Worm (Caenorhabditis elegans) whole organism, L2 larva: ENCODE data around the gene R01E6.5.

ENCODE experiments used
- C34F6.9 ChIP-seq: fragments of 150-350 bp; optimal IDR thresholded peaks from 2 replicates; lab custom pipeline; 2014; ENCODE audit warnings: missing biosample characterization, missing genetic modification characterization
- F13H6.1 ChIP-seq: sonication (generic microtip); optimal IDR thresholded peaks from 2 replicates; lab custom pipeline; 2016; ENCODE audit warnings: missing genetic modification characterization, missing compliant biosample characterization
- R02D3.7 ChIP-seq: fragments of 150-350 bp; optimal IDR thresholded peaks from 2 replicates; lab custom pipeline; 2014; ENCODE audit warnings: missing biosample characterization, missing genetic modification characterization
- Y55F3AM.14 ChIP-seq: fragments of 200-800 bp; sonication (Bioruptor generic); optimal IDR thresholded peaks from 2 replicates; lab custom pipeline; 2018; ENCODE audit warnings: mild to moderate bottlenecking, missing genetic modification characterization, missing compliant biosample characterization
- alr-1 ChIP-seq: fragments of 150-350 bp; optimal IDR thresholded peaks from 2 replicates; lab custom pipeline; 2014; ENCODE audit warnings: missing biosample characterization, missing genetic modification characterization
- aly-2 ChIP-seq: fragments of 150-350 bp; optimal IDR thresholded peaks from 2 replicates; lab custom pipeline; 2014; ENCODE audit warnings: missing biosample characterization, missing genetic modification characterization
- ama-1 ChIP-seq: fragments of 150-350 bp; optimal IDR thresholded peaks from 2 replicates; lab custom pipeline; 2018; ENCODE audit warnings: inconsistent platforms
- blmp-1 ChIP-seq: sonication (generic microtip); optimal IDR thresholded peaks from 2 replicates; lab custom pipeline; 2017; ENCODE audit warnings: missing genetic modification characterization, mild to moderate bottlenecking, missing compliant biosample characterization, antibody characterized with exemption, moderate library complexity; ENCODE audit not compliant: insufficient read depth
- ceh-16 ChIP-seq: fragments of 150-350 bp; optimal IDR thresholded peaks from 2 replicates; lab custom pipeline; 2014; ENCODE audit warnings: missing biosample characterization, missing genetic modification characterization
- ceh-82 ChIP-seq: fragments of 150-350 bp; optimal IDR thresholded peaks from 2 replicates; lab custom pipeline; 2014; ENCODE audit warnings: missing biosample characterization, missing genetic modification characterization
- dmd-4 ChIP-seq: sonication (generic microtip); optimal IDR thresholded peaks from 2 replicates; lab custom pipeline; 2017; ENCODE audit warnings: missing biosample characterization, missing genetic modification characterization
- elt-1 ChIP-seq: fragments of 150-350 bp; optimal IDR thresholded peaks from 2 replicates; lab custom pipeline; 2014; ENCODE audit warnings: missing biosample characterization, missing genetic modification characterization
- elt-3 ChIP-seq: sonication (generic microtip); optimal IDR thresholded peaks from 2 replicates; lab custom pipeline; 2017; ENCODE audit warnings: missing biosample characterization, missing genetic modification characterization
- fos-1 ChIP-seq: fragments of 150-350 bp; optimal IDR thresholded peaks from 2 replicates; lab custom pipeline; 2014; ENCODE audit warnings: missing biosample characterization, missing genetic modification characterization
- gmeb-1 ChIP-seq: fragments of 150-350 bp; optimal IDR thresholded peaks from 2 replicates; lab custom pipeline; 2014; ENCODE audit warnings: missing biosample characterization, missing genetic modification characterization
- lin-13 ChIP-seq: fragments of 150-350 bp; optimal IDR thresholded peaks from 2 replicates; lab custom pipeline; 2014; ENCODE audit warnings: missing biosample characterization, missing genetic modification reagents, missing genetic modification characterization
- lin-39 ChIP-seq: fragments of 150-350 bp; optimal IDR thresholded peaks from 2 replicates; lab custom pipeline; 2014; ENCODE audit warnings: missing biosample characterization, missing genetic modification reagents, missing genetic modification characterization
- lsy-2 ChIP-seq, 2 experiments: fragments of 150-350 bp in 1 of 2; sonication (generic microtip) in 1 of 2; optimal IDR thresholded peaks; 2 replicates each; lab custom pipeline; 2014 to 2017; ENCODE audit warnings: missing biosample characterization in 2 of 2, missing genetic modification characterization in 2 of 2
- mab-5 ChIP-seq: fragments of 150-350 bp; optimal IDR thresholded peaks from 2 replicates; lab custom pipeline; 2014; ENCODE audit warnings: missing biosample characterization, missing genetic modification characterization
- mbf-1 ChIP-seq: sonication (generic microtip); optimal IDR thresholded peaks from 2 replicates; lab custom pipeline; 2017; ENCODE audit warnings: missing biosample characterization, missing genetic modification characterization
- mdl-1 ChIP-seq, 2 experiments: fragments of 150-350 bp in 1 of 2; sonication (generic microtip) in 1 of 2; optimal IDR thresholded peaks; 2 replicates each; lab custom pipeline; 2017; ENCODE audit warnings: missing biosample characterization in 2 of 2, missing genetic modification characterization in 2 of 2
- nhr-10 ChIP-seq: sonication (generic microtip); optimal IDR thresholded peaks from 2 replicates; lab custom pipeline; 2017; ENCODE audit warnings: missing biosample characterization, missing genetic modification characterization
- nhr-11 ChIP-seq: fragments of 150-350 bp; optimal IDR thresholded peaks from 2 replicates; lab custom pipeline; 2014; ENCODE audit warnings: missing biosample characterization, missing genetic modification characterization
- nhr-12 ChIP-seq: fragments of 150-350 bp; optimal IDR thresholded peaks from 2 replicates; lab custom pipeline; 2014; ENCODE audit warnings: missing biosample characterization, missing genetic modification characterization
- nhr-129 ChIP-seq: fragments of 150-350 bp; optimal IDR thresholded peaks from 2 replicates; lab custom pipeline; 2014; ENCODE audit warnings: missing biosample characterization, missing genetic modification characterization
- nhr-21 ChIP-seq: fragments of 150-350 bp; optimal IDR thresholded peaks from 2 replicates; lab custom pipeline; 2014; ENCODE audit warnings: missing biosample characterization, missing genetic modification characterization
- nhr-23 ChIP-seq: fragments of 150-350 bp; optimal IDR thresholded peaks from 2 replicates; lab custom pipeline; 2014; ENCODE audit warnings: missing biosample characterization, missing genetic modification reagents, missing genetic modification characterization
- nhr-237 ChIP-seq: fragments of 150-350 bp; optimal IDR thresholded peaks from 2 replicates; lab custom pipeline; 2014; ENCODE audit warnings: missing biosample characterization, missing genetic modification characterization
- nhr-6 ChIP-seq: fragments of 150-350 bp; optimal IDR thresholded peaks from 2 replicates; lab custom pipeline; 2014; ENCODE audit warnings: missing biosample characterization, missing genetic modification characterization
- nhr-77 ChIP-seq: fragments of 150-350 bp; optimal IDR thresholded peaks from 2 replicates; lab custom pipeline; 2014; ENCODE audit warnings: missing biosample characterization, missing genetic modification characterization
- peb-1 ChIP-seq: fragments of 150-350 bp; optimal IDR thresholded peaks from 2 replicates; lab custom pipeline; 2014; ENCODE audit warnings: missing biosample characterization, missing genetic modification characterization
- sem-4 ChIP-seq: fragments of 150-350 bp; optimal IDR thresholded peaks from 2 replicates; lab custom pipeline; 2014; ENCODE audit warnings: missing biosample characterization, missing genetic modification reagents, missing genetic modification characterization
- skn-1 ChIP-seq: sonication (generic microtip); optimal IDR thresholded peaks from 2 replicates; lab custom pipeline; 2017; ENCODE audit warnings: missing biosample characterization, missing genetic modification characterization
- sma-3 ChIP-seq: sonication (generic microtip); optimal IDR thresholded peaks from 2 replicates; lab custom pipeline; 2016; ENCODE audit warnings: missing genetic modification reagents, missing genetic modification characterization, missing compliant biosample characterization
- sma-9 ChIP-seq, 2 experiments: fragments of 150-350 bp in 1 of 2; sonication (generic microtip) in 1 of 2; optimal IDR thresholded peaks; 2 replicates each; lab custom pipeline; 2014 to 2016; ENCODE audit warnings: missing genetic modification characterization in 2 of 2, mild to moderate bottlenecking in 1 of 2, missing biosample characterization in 1 of 2, missing compliant biosample characterization in 1 of 2, missing genetic modification reagents in 1 of 2, moderate library complexity in 1 of 2
- snpc-4 ChIP-seq: fragments of 150-350 bp; optimal IDR thresholded peaks from 2 replicates; lab custom pipeline; 2014; ENCODE audit warnings: missing biosample characterization, missing genetic modification characterization
- unc-39 ChIP-seq: fragments of 150-350 bp; optimal IDR thresholded peaks from 2 replicates; lab custom pipeline; 2014; ENCODE audit warnings: missing biosample characterization, missing genetic modification characterization
- unc-55 ChIP-seq: fragments of 150-350 bp; sonication (generic microtip); optimal IDR thresholded peaks from 3 replicates; lab custom pipeline; 2014; ENCODE audit warnings: missing biosample characterization, missing genetic modification reagents, missing genetic modification characterization
- unc-62 ChIP-seq: fragments of 150-350 bp; optimal IDR thresholded peaks from 2 replicates; lab custom pipeline; 2014; ENCODE audit warnings: missing biosample characterization, missing genetic modification reagents, missing genetic modification characterization
- ztf-1 ChIP-seq: fragments of 200-800 bp; sonication (Bioruptor generic); conservative IDR thresholded peaks from 2 replicates; pipeline ENCODE4 v1.3.6; 2022; ENCODE audit warnings: missing genetic modification characterization, missing compliant biosample characterization
- ztf-11 ChIP-seq: sonication (generic microtip); optimal IDR thresholded peaks from 2 replicates; lab custom pipeline; 2017; ENCODE audit warnings: missing biosample characterization, missing genetic modification characterization

The R01E6.5 gene

ce11 chrX:13558667-13559066 lies 21.8 kb downstream of the R01E6.5 start:
- TF ChIP-seq fos-1 (tag; lab: Kevin White, UChicago) (no peak), unc-62 (GFP tag; lab: Kevin White, UChicago) (no peak), sma-9 (GFP tag; optimal IDR thresholded peaks at IDR 0.05; lab: Kevin White, UChicago) (peak; percentile 39), sma-9 (tag; optimal IDR thresholded peaks at IDR 0.05; lab: Kevin White, UChicago) (no peak), F13H6.1 (tag; lab: Kevin White, UChicago) (peak; percentile 77), sma-3 (GFP tag; lab: Kevin White, UChicago) (no peak), unc-55 (GFP tag; lab: Kevin White, UChicago) (no peak), mdl-1 (tag; optimal IDR thresholded peaks at IDR 0.05; lab: Kevin White, UChicago) (no peak), ceh-16 (no peak), lin-39 (tag; lab: Kevin White, UChicago) (no peak), nhr-10 (tag; lab: Kevin White, UChicago) (no peak), aly-2 (tag; lab: Kevin White, UChicago) (no peak), dmd-4 (tag; lab: Kevin White, UChicago) (no peak), gmeb-1 (tag; lab: Kevin White, UChicago) (no peak)

ce11 chrX:13561954-13562353 lies 25.1 kb downstream of the R01E6.5 start:
- TF ChIP-seq nhr-23 (tag; lab: Kevin White, UChicago) (no peak), ama-1 (no peak), Y55F3AM.14 (GFP tag; lab: Kevin White, UChicago) (no peak), lsy-2 (tag; optimal IDR thresholded peaks at IDR 0.05; lab: Kevin White, UChicago) (peak in 1 of 2 experiments; percentile 15), sma-9 (GFP tag; optimal IDR thresholded peaks at IDR 0.05; lab: Kevin White, UChicago) (peak; percentile 72), sma-9 (tag; optimal IDR thresholded peaks at IDR 0.05; lab: Kevin White, UChicago) (no peak), elt-3 (tag; lab: Kevin White, UChicago) (no peak), peb-1 (no peak), F13H6.1 (tag; lab: Kevin White, UChicago) (peak; percentile 65), C34F6.9 (tag; lab: Kevin White, UChicago) (peak; percentile 18), mab-5 (tag; lab: Kevin White, UChicago) (peak; percentile 28)

ce11 chrX:13566436-13566835 lies 29.6 kb downstream of the R01E6.5 start, which contains the start of gene R01E6.2:
R01E6.2 (minus strand) TSS chrX:13566536.
- TF ChIP-seq nhr-6 (tag; lab: Kevin White, UChicago), result no peak
- no peak for TF ChIP-seq snpc-4
- TF ChIP-seq peb-1, result no peak
- no peak for TF ChIP-seq mbf-1 (tag; lab: Kevin White, UChicago)
- no peak for TF ChIP-seq unc-39 (tag; lab: Kevin White, UChicago)
- no peak for TF ChIP-seq ztf-1 (GFP tag; lab: Robert Waterston, UW)
- TF ChIP-seq R02D3.7 (tag; lab: Kevin White, UChicago), result no peak
- TF ChIP-seq nhr-21 (tag; lab: Kevin White, UChicago), result no peak
- TF ChIP-seq sem-4 (tag; lab: Kevin White, UChicago), result no peak
- no peak for TF ChIP-seq ceh-82
- no peak for TF ChIP-seq elt-1 (tag; lab: Kevin White, UChicago)
- TF ChIP-seq nhr-11 (tag; lab: Kevin White, UChicago), result no peak
- no peak for TF ChIP-seq nhr-129 (tag; lab: Kevin White, UChicago)
- TF ChIP-seq alr-1 (tag; lab: Kevin White, UChicago), result no peak
- no peak for TF ChIP-seq nhr-12 (tag; lab: Kevin White, UChicago)
- no peak for TF ChIP-seq aly-2 (tag; lab: Kevin White, UChicago)

DNA sequence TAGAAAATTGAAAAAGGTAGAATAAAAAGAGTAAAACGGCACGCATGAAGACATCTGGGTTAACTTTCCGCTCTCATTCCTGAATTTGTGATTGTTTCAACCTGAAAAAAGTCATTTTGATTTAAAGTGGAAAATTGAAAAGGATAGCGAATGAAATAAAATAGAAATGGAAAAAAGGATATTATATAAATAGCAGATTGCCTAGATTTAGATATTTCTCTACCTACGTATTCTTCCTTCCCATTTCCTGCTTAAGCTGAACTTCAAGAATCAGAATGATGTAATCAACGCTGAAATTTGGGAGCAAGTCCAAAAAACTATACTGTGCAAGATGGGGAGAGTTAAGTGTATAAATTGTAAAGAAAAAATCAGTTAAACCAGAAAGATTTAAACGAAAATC lies 33.0 kb downstream of the R01E6.5 start, which contains the start of gene R01E6.7:
Gene R01E6.7 (minus strand): TSS at position 101 of the 400 bp plus-strand sequence.
- TF ChIP-seq ceh-16 (no peak), C34F6.9 (tag; lab: Kevin White, UChicago) (no peak), F13H6.1 (tag; lab: Kevin White, UChicago) (no peak), nhr-11 (tag; lab: Kevin White, UChicago) (no peak)

DNA sequence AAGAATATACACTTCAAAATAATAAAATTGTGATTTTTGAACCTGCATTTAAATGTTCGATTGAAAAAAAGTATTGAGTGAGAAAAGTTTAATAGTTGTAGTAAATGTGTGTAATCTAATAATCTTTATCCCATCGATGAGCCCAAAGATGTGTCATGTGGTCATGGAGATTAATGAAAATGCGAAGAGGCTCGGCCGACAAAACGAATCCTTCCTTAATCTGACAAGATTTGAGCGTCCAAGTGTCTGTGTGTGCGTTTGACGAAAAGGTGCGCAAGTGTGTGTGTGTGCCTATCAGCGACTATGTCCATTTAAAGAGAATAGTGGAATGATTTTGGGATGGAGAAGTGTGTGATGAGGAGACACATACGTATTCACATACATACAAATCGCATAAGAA lies 37.2 kb downstream of the R01E6.5 start:
- no peak for TF ChIP-seq lin-13 (GFP tag; lab: Kevin White, UChicago)
- TF ChIP-seq sma-3 (GFP tag; lab: Kevin White, UChicago), result no peak
- TF ChIP-seq blmp-1 (tag; lab: Kevin White, UChicago), result no peak
- no peak for TF ChIP-seq nhr-237 (tag; lab: Kevin White, UChicago)
- TF ChIP-seq dmd-4 (tag; lab: Kevin White, UChicago), result no peak
- no peak for TF ChIP-seq nhr-77
- no peak for TF ChIP-seq skn-1 (tag; lab: Kevin White, UChicago)
- no peak for TF ChIP-seq ztf-1 (GFP tag; lab: Robert Waterston, UW)
- TF ChIP-seq ztf-11 (tag; lab: Kevin White, UChicago), result no peak
- TF ChIP-seq, all 48 proteins: peak for 0
